Worm (Caenorhabditis elegans) whole organism, early embryonic: Measurements from ENCODE around the gene C08F11.3.
"Not testable (repeated sequence)": the region's sequence is repeated elsewhere in the genome, so short reads cannot be mapped to it uniquely, and the experiment has no call there.

Experiments
- B0310.2 ChIP-seq: sonication (generic microtip); optimal IDR thresholded peaks from 2 replicates; lab custom pipeline; 2016; ENCODE audit warnings: mild to moderate bottlenecking, missing genetic modification characterization, missing compliant biosample characterization
- F13C5.2 ChIP-seq: sonication (generic microtip); optimal IDR thresholded peaks from 2 replicates; lab custom pipeline; 2017; ENCODE audit warnings: mild to moderate bottlenecking, missing genetic modification characterization, inconsistent platforms, missing compliant biosample characterization
- aly-1 ChIP-seq: sonication (generic microtip); optimal IDR thresholded peaks from 2 replicates; lab custom pipeline; 2016; ENCODE audit warnings: missing genetic modification characterization, missing compliant biosample characterization
- ama-1 ChIP-seq: fragments of 150-350 bp; optimal IDR thresholded peaks from 2 replicates; lab custom pipeline; 2014
- ceh-13 ChIP-seq: fragments of 200-800 bp; sonication (Bioruptor generic); optimal IDR thresholded peaks from 2 replicates; lab custom pipeline; 2018; ENCODE audit warnings: mild to moderate bottlenecking, missing genetic modification characterization, missing compliant biosample characterization
- ceh-36 ChIP-seq: sonication (generic microtip); optimal IDR thresholded peaks from 2 replicates; lab custom pipeline; 2016; ENCODE audit warnings: missing genetic modification characterization, inconsistent platforms, missing compliant biosample characterization
- ets-7 ChIP-seq: sonication (generic microtip); optimal IDR thresholded peaks from 2 replicates; lab custom pipeline; 2016; ENCODE audit warnings: missing genotype, missing genetic modification characterization, missing compliant biosample characterization
- flt-1 ChIP-seq: fragments of 200-800 bp; sonication (Bioruptor generic); IDR thresholded peaks from 2 replicates; pipeline ENCODE4 v1.3.6; 2022; ENCODE audit warnings: missing genetic modification characterization, missing compliant biosample characterization
- hmbx-1 ChIP-seq: sonication (generic microtip); optimal IDR thresholded peaks from 2 replicates; lab custom pipeline; 2016; ENCODE audit warnings: mild to moderate bottlenecking, missing genetic modification characterization, missing compliant biosample characterization
- hmg-4 ChIP-seq: fragments of 200-800 bp; sonication (Bioruptor generic); optimal IDR thresholded peaks from 2 replicates; lab custom pipeline; 2018; ENCODE audit warnings: mild to moderate bottlenecking, missing genetic modification characterization, missing compliant biosample characterization
- hnd-1 ChIP-seq: sonication (generic microtip); optimal IDR thresholded peaks from 2 replicates; lab custom pipeline; 2016; ENCODE audit warnings: missing genetic modification characterization, missing compliant biosample characterization
- pes-1 ChIP-seq: fragments of 200-800 bp; sonication (Bioruptor generic); IDR thresholded peaks from 2 replicates; pipeline ENCODE4 v1.3.6; 2022; ENCODE audit warnings: missing genetic modification reagents, missing genetic modification characterization, missing compliant biosample characterization
- scrt-1 ChIP-seq: fragments of 200-800 bp; sonication (Bioruptor generic); IDR thresholded peaks from 2 replicates; pipeline ENCODE4 v1.3.6; 2022; ENCODE audit warnings: missing genetic modification characterization, missing compliant biosample characterization
- sea-1 ChIP-seq: fragments of 200-800 bp; sonication (Bioruptor generic); conservative IDR thresholded peaks from 2 replicates; pipeline ENCODE4 v1.3.6; 2022; ENCODE audit warnings: missing genetic modification characterization, missing compliant biosample characterization
- tbx-11 ChIP-seq: fragments of 200-800 bp; sonication (Bioruptor generic); IDR thresholded peaks from 2 replicates; pipeline ENCODE4 v1.3.6; 2022; ENCODE audit warnings: missing genetic modification characterization, missing compliant biosample characterization
- tbx-37 ChIP-seq: fragments of 200-800 bp; sonication (Bioruptor generic); conservative IDR thresholded peaks from 2 replicates; pipeline ENCODE4 v1.3.6; 2022; ENCODE audit warnings: missing genetic modification reagents, missing genetic modification characterization, missing compliant biosample characterization
- tra-4 ChIP-seq: sonication (generic microtip); optimal IDR thresholded peaks from 2 replicates; lab custom pipeline; 2017; ENCODE audit warnings: missing genetic modification characterization, missing compliant biosample characterization

C08F11.3 gene

DNA sequence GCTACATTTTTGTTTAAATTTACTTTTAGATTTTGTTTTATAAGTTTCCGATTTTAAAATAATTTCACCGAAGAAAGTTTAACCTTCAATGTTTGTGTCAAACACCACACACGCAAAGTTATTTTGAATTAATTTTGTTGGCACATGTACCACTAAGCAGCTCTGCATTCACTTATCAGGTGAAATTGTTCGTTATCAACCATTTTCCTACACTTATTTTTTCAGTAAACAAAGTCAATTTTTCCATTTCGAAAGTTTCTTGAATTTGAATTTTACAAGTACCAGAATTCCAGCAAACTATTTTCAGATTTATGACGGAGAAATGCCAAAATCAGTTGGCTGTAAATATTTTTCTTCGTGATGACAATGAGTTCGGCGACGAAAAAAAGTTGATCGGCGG, at the start of gene C08F11.3:
C08F11.3 (plus strand) TSS at position 301 of the 400 bp plus-strand sequence.
- TF ChIP-seq hmbx-1 (tag; lab: Kevin White, UChicago), result no peak

DNA sequence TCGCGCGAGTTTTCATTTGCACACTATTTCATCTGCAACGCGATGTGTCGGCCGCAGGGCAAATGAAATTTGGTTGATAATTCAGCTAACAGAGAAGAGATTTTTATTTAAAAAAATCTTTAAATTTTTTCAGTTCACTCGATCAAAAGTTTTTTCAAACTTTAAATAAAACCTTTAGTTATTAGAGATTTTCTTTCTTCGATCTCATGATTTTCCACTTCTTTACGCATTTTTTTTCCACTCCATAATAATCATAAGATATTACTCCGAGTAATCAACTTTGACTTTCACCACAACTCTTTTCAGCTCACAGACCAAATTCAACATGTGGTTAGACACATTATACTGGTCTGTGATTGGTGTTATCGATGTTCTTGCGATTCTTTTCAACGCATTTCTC, 44.6 kb upstream of the C08F11.3 start, which contains the start of gene srd-10:
srd-10 (plus strand) TSS at position 301 of the 400 bp plus-strand sequence.
- TF ChIP-seq pes-1 (GFP tag; lab: Robert Waterston, UW), result no peak
- no peak for TF ChIP-seq hmg-4 (GFP tag; lab: Kevin White, UChicago)
- TF ChIP-seq ceh-13 (GFP tag; lab: Kevin White, UChicago), result no peak
- TF ChIP-seq sea-1 (GFP tag; lab: Robert Waterston, UW), result no peak
- TF ChIP-seq tra-4 (tag; lab: Kevin White, UChicago), result no peak
- TF ChIP-seq tbx-37 (GFP tag; lab: Robert Waterston, UW), result no peak

DNA sequence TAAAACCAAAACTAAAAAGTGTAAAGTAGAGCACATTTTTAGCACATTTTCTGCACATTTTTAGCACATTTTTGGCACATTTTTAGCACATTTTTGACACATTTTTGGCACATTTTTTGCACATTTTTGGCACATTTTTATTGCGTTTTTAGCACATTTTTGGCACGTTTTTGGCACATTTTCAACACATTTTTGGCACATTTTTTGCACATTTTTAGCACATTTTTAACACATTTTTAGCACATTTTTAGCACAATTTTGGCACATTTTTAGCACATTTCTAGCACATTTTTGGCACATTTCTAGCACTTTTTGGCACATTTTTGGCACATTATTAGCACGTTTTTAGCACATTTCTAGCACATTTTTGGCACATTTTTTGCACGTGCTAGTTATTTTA, 43.6 kb upstream of the C08F11.3 start:
- TF ChIP-seq tra-4 (tag; lab: Kevin White, UChicago) (no peak), hmg-4 (GFP tag; lab: Kevin White, UChicago) (no peak), B0310.2 (tag; lab: Kevin White, UChicago) (no peak), flt-1 (GFP tag; lab: Robert Waterston, UW) (no peak), hnd-1 (tag; lab: Kevin White, UChicago) (no peak), ama-1 (no peak), hmbx-1 (tag; lab: Kevin White, UChicago) (no peak), tbx-37 (GFP tag; lab: Robert Waterston, UW) (no peak), ets-7 (tag; lab: Kevin White, UChicago) (no peak), tbx-11 (GFP tag; lab: Robert Waterston, UW) (no peak)

DNA sequence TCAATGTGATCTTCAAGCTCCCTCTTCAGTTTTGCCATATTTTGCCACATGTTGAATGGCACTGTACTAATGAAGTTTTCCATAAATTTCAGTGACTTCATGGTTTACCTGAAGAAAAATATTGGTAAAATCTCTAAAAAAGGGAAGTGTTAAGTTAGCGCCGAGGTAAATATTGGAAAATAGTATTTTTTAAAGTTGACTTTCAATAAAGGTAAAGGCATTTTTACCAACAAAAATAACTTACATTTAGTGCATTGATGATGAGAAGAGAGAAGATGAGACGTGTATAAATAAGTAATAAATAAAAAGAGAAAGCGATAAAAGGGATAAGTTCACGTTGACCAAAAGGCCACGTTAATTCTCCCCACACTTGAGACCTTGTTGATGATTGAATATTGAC, 41.1 kb upstream of the C08F11.3 start, which contains the start of gene Y45F10B.8:
Y45F10B.8 (minus strand) TSS at position 101 of the 400 bp plus-strand sequence.
- TF ChIP-seq aly-1 (tag; lab: Kevin White, UChicago); hmbx-1 (tag; lab: Kevin White, UChicago); pes-1 (GFP tag; lab: Robert Waterston, UW): not testable (repeated sequence)

DNA sequence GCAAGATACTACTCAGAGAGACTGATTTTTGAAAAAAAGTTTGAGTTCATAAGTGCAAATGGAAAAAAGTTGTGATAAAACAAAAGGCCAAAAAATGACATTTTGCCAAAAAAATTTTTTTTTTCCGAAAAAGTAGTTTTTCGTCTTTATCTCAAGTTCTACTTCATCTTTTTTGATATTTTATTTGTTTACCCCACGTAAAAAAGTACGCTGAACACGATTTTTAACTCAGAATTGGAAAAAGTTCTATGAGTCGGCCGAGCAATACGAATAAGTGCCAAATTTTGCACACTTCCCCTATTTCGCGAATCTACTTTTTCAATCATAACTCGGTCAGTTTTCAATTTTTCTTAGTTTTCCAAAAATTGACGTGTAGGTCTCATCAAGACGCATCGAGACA, 40.4 kb upstream of the C08F11.3 start, which contains the start of gene sru-16:
sru-16 (plus strand) TSS at position 301 of the 400 bp plus-strand sequence.
- TF ChIP-seq tbx-11 (GFP tag; lab: Robert Waterston, UW); ceh-13 (GFP tag; lab: Kevin White, UChicago); ets-7 (tag; lab: Kevin White, UChicago): not testable (repeated sequence)

DNA sequence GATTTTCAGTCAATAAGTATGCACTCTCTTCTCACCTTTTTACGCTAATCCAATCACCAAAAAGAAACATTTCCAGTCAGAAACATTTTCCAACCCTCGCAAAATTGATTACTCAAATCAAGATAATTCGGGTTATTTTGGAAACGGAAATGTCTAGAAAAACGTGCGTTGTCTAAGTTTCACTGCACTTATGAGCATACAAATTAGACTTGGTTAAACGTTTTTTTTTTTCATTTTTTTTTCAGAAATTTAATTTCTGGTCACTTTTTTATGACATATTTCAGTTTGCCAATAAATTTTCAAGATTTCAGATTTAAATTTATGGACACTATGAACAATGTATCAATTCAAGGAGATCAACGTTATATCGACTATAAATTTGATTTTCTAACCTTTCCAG, 36.4 kb upstream of the C08F11.3 start, which contains the start of gene sru-12:
sru-12 (plus strand) TSS at position 301 of the 400 bp plus-strand sequence.
- TF ChIP-seq ceh-36 (tag; lab: Kevin White, UChicago) (no peak), hmg-4 (GFP tag; lab: Kevin White, UChicago) (no peak), ama-1 (no peak), F13C5.2 (tag; lab: Kevin White, UChicago) (no peak), tbx-11 (GFP tag; lab: Robert Waterston, UW) (no peak), scrt-1 (no peak), flt-1 (GFP tag; lab: Robert Waterston, UW) (no peak), tra-4 (tag; lab: Kevin White, UChicago) (no peak), ceh-13 (GFP tag; lab: Kevin White, UChicago) (no peak), B0310.2 (tag; lab: Kevin White, UChicago) (no peak), sea-1 (GFP tag; lab: Robert Waterston, UW) (no peak), pes-1 (GFP tag; lab: Robert Waterston, UW) (no peak), aly-1 (tag; lab: Kevin White, UChicago) (no peak), hnd-1 (tag; lab: Kevin White, UChicago) (no peak), hmbx-1 (tag; lab: Kevin White, UChicago) (no peak), ets-7 (tag; lab: Kevin White, UChicago) (no peak), tbx-37 (GFP tag; lab: Robert Waterston, UW) (no peak)

DNA sequence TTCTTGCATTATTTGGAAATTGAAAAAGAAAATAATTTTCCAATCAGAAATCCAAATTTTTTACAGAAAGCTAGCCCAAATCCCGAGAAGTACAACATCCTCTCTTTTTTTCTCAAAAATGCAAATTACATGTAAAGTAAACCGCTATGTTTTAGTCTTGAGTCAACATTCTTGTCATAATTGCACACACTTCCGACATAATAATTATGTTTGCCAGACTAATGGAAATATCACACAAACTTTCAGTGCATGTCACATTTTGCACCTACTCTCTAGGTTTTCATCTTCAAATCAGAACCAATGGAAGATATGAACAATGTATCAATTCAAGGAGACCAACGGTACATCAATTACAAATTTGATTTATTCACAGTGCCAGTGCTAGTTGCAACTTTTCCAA, 34.7 kb upstream of the C08F11.3 start, which contains the start of gene sru-11:
sru-11 (plus strand) TSS at position 301 of the 400 bp plus-strand sequence.
- TF ChIP-seq flt-1 (GFP tag; lab: Robert Waterston, UW), result no peak
- TF ChIP-seq tbx-11 (GFP tag; lab: Robert Waterston, UW), result no peak

DNA sequence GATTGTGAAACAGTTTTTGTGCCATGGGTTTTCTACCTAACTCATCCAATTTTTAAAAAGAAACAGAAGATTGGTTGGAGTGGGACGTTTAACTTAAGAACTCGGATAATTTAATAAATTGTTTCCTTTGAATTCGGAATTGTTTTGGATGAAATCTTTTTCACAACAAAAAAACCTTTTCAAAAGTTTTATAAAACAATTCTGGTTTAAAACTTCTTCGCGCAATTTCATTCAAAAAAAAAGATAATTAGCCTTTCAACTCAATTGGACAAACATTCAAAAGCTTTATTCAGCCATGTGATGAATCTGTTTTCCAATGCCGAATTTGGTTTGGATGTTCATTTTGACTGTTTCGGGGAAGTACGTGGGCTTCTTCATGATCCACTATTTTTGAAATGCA, 32.1 kb upstream of the C08F11.3 start, which contains the start of gene Y45F10B.12:
Y45F10B.12 (plus strand) TSS at position 301 of the 400 bp plus-strand sequence.
- TF ChIP-seq scrt-1 (no peak), ceh-36 (tag; lab: Kevin White, UChicago) (no peak), ets-7 (tag; lab: Kevin White, UChicago) (no peak), hmbx-1 (tag; lab: Kevin White, UChicago) (no peak), flt-1 (GFP tag; lab: Robert Waterston, UW) (no peak), B0310.2 (tag; lab: Kevin White, UChicago) (no peak), ceh-13 (GFP tag; lab: Kevin White, UChicago) (no peak), tbx-11 (GFP tag; lab: Robert Waterston, UW) (no peak), F13C5.2 (tag; lab: Kevin White, UChicago) (no peak), tra-4 (tag; lab: Kevin White, UChicago) (no peak), tbx-37 (GFP tag; lab: Robert Waterston, UW) (no peak), pes-1 (GFP tag; lab: Robert Waterston, UW) (no peak), hnd-1 (tag; lab: Kevin White, UChicago) (no peak)
